Fruit fly (Drosophila melanogaster) whole organism, embryonic: ENCODE data around the gene CG8369.
A peak's percentile ranks its signal among the peaks of the same experiment; 100 is the strongest.

ENCODE experiments used
- Awh ChIP-seq: fragments of 200-800 bp; sonication (Bioruptor generic); IDR thresholded peaks from 2 replicates; pipeline ENCODE4, ENCODE4 v1.3.6; 2022; ENCODE audit warnings: missing biosample characterization, missing genetic modification characterization
- B-H2 ChIP-seq: fragments of 200-800 bp; sonication (Bioruptor generic); optimal IDR thresholded peaks from 2 replicates; lab custom pipeline; 2018; ENCODE audit warnings: missing biosample characterization, mild to moderate bottlenecking, missing genetic modification characterization
- CG12769 ChIP-seq: fragments of 200-800 bp; sonication (Bioruptor generic); optimal IDR thresholded peaks from 2 replicates; lab custom pipeline; 2019; ENCODE audit warnings: missing biosample characterization, mild to moderate bottlenecking, missing genetic modification characterization, moderate library complexity
- CG13624 ChIP-seq: fragments of 200-800 bp; sonication (Bioruptor generic); optimal IDR thresholded peaks from 2 replicates; lab custom pipeline; 2016; ENCODE audit warnings: missing biosample characterization, missing genetic modification characterization
- CG14860 ChIP-seq: fragments of 200-800 bp; sonication (Bioruptor generic); IDR thresholded peaks from 3 replicates; pipeline ENCODE4 v1.3.6; 2022; ENCODE audit warnings: missing biosample characterization, missing genetic modification characterization; ENCODE audit not compliant: partially characterized antibody
- CG14965 ChIP-seq: fragments of 200-800 bp; sonication (Bioruptor generic); optimal IDR thresholded peaks from 2 replicates; lab custom pipeline; 2016; ENCODE audit warnings: missing biosample characterization, missing genetic modification characterization, borderline replicate concordance
- CG17328 ChIP-seq: fragments of 200-800 bp; sonication (Bioruptor generic); IDR thresholded peaks from 2 replicates; pipeline ENCODE4 v1.3.6; 2022; ENCODE audit warnings: missing biosample characterization, missing genetic modification characterization
- CG1792 ChIP-seq: fragments of 200-800 bp; sonication (Bioruptor generic); optimal IDR thresholded peaks from 2 replicates; lab custom pipeline; 2016; ENCODE audit warnings: missing biosample characterization, missing genetic modification characterization
- CG18599 ChIP-seq: fragments of 200-800 bp; sonication (Bioruptor generic); optimal IDR thresholded peaks from 3 replicates; lab custom pipeline; 2017; ENCODE audit warnings: missing biosample characterization, missing genetic modification characterization, mild to moderate bottlenecking, moderate library complexity, missing genetic modification reagents
- CG2199 ChIP-seq: fragments of 200-800 bp; sonication (Bioruptor generic); IDR thresholded peaks from 3 replicates; pipeline ENCODE4 v1.3.6; 2022; ENCODE audit warnings: missing biosample characterization, missing genetic modification characterization
- CG31224 ChIP-seq: fragments of 200-800 bp; sonication (Bioruptor generic); IDR thresholded peaks from 2 replicates; pipeline ENCODE4 v1.3.6; 2022; ENCODE audit warnings: missing biosample characterization, missing genetic modification characterization
- CG3995 ChIP-seq: fragments of 200-800 bp; sonication (Bioruptor generic); optimal IDR thresholded peaks from 3 replicates; lab custom pipeline; 2016; ENCODE audit warnings: missing biosample characterization, missing genetic modification characterization
- CG7372 ChIP-seq: fragments of 200-800 bp; sonication (Bioruptor generic); IDR thresholded peaks from 2 replicates; pipeline ENCODE4 v1.3.6; 2022; ENCODE audit warnings: missing biosample characterization, missing genetic modification characterization
- CG7987 ChIP-seq: fragments of 200-800 bp; sonication (Bioruptor generic); optimal IDR thresholded peaks from 2 replicates; lab custom pipeline; 2018; ENCODE audit warnings: missing biosample characterization, mild to moderate bottlenecking, missing genetic modification characterization, moderate library complexity
- CG8290 ChIP-seq, 3 experiments: fragments of 200-800 bp; sonication (Bioruptor generic); optimal IDR thresholded peaks; 2 replicates each; lab custom pipeline; 2016 to 2019; ENCODE audit warnings: missing biosample characterization in 3 of 3, missing genetic modification characterization in 3 of 3, mild to moderate bottlenecking in 2 of 3, moderate library complexity in 1 of 3
- CG9215 ChIP-seq: fragments of 200-800 bp; sonication (Bioruptor generic); IDR thresholded peaks from 2 replicates; pipeline ENCODE4 v1.3.6; 2022; ENCODE audit warnings: missing biosample characterization, missing genetic modification characterization
- CG9609 ChIP-seq: fragments of 200-800 bp; sonication (Bioruptor generic); optimal IDR thresholded peaks from 3 replicates; lab custom pipeline; 2016; ENCODE audit warnings: missing biosample characterization, missing genetic modification characterization
- CG9727 ChIP-seq: fragments of 200-800 bp; sonication (Bioruptor generic); optimal IDR thresholded peaks from 3 replicates; lab custom pipeline; 2017; ENCODE audit warnings: missing biosample characterization, mild to moderate bottlenecking, missing genetic modification characterization
- CG9797 ChIP-seq: fragments of 200-800 bp; sonication (Bioruptor generic); optimal IDR thresholded peaks from 3 replicates; lab custom pipeline; 2018; ENCODE audit warnings: missing biosample characterization, mild to moderate bottlenecking, missing genetic modification characterization
- CHES-1-like ChIP-seq: fragments of 200-800 bp; sonication (Bioruptor generic); optimal IDR thresholded peaks from 2 replicates; lab custom pipeline; 2016; ENCODE audit warnings: missing biosample characterization, missing genetic modification characterization
- CrebB ChIP-seq: fragments of 200-800 bp; sonication (Bioruptor generic); optimal IDR thresholded peaks from 3 replicates; lab custom pipeline; 2018; ENCODE audit warnings: missing biosample characterization, mild to moderate bottlenecking, missing genetic modification characterization
- Dbx ChIP-seq: fragments of 200-800 bp; sonication (Bioruptor generic); IDR thresholded peaks from 3 replicates; pipeline ENCODE4 v1.3.6; 2022; ENCODE audit warnings: missing biosample characterization, missing genetic modification characterization
- Dek ChIP-seq: fragments of 200-800 bp; sonication (Bioruptor generic); optimal IDR thresholded peaks from 3 replicates; lab custom pipeline; 2019; ENCODE audit warnings: missing biosample characterization, mild to moderate bottlenecking, missing genetic modification characterization, moderate library complexity
- Doc3 ChIP-seq: fragments of 200-800 bp; sonication (Bioruptor generic); IDR thresholded peaks from 3 replicates; pipeline ENCODE4 v1.3.6; 2022; ENCODE audit warnings: missing biosample characterization, missing genetic modification characterization; ENCODE audit not compliant: partially characterized antibody
- Hmr ChIP-seq: fragments of 200-800 bp; sonication (Bioruptor generic); optimal IDR thresholded peaks from 3 replicates; lab custom pipeline; 2017; ENCODE audit warnings: mild to moderate bottlenecking, missing biosample characterization, missing genetic modification reagents, missing genetic modification characterization
- Ravus ChIP-seq: fragments of 200-800 bp; sonication (Bioruptor generic); IDR thresholded peaks from 2 replicates; pipeline ENCODE4 v1.3.6; 2022; ENCODE audit warnings: missing biosample characterization, missing genetic modification characterization
- Six4 ChIP-seq: fragments of 200-800 bp; sonication (Bioruptor generic); optimal IDR thresholded peaks from 2 replicates; lab custom pipeline; 2016; ENCODE audit warnings: missing biosample characterization, missing genetic modification characterization
- abd-A ChIP-seq: fragments of 200-800 bp; sonication (Bioruptor generic); optimal IDR thresholded peaks from 3 replicates; lab custom pipeline; 2019; ENCODE audit warnings: missing biosample characterization, mild to moderate bottlenecking, missing genetic modification characterization, moderate library complexity
- ara ChIP-seq: fragments of 200-800 bp; sonication (Bioruptor generic); IDR thresholded peaks from 2 replicates; pipeline ENCODE4 v1.3.6; 2022; ENCODE audit warnings: missing biosample characterization, missing genetic modification characterization
- bigmax ChIP-seq: fragments of 200-800 bp; sonication (Bioruptor generic); optimal IDR thresholded peaks from 2 replicates; lab custom pipeline; 2018; ENCODE audit warnings: missing biosample characterization, mild to moderate bottlenecking, missing genetic modification characterization
- bowl ChIP-seq: fragments of 200-800 bp; sonication (Bioruptor generic); IDR thresholded peaks from 2 replicates; pipeline ENCODE4 v1.3.6; 2022; ENCODE audit warnings: missing biosample characterization, missing genetic modification characterization
- ci ChIP-seq: fragments of 200-800 bp; sonication (Bioruptor generic); IDR thresholded peaks from 3 replicates; pipeline ENCODE4 v1.3.6; 2022; ENCODE audit warnings: missing biosample characterization, missing genetic modification characterization
- crp ChIP-seq, 2 experiments: fragments of 200-800 bp; sonication (Bioruptor generic); optimal IDR thresholded peaks; 2 replicates in 1 of 2; 3 replicates in 1 of 2; lab custom pipeline; 2017; ENCODE audit warnings: missing biosample characterization in 2 of 2, missing genetic modification characterization in 2 of 2, mild to moderate bottlenecking in 1 of 2, moderate library complexity in 1 of 2
- cwo ChIP-seq: fragments of 200-800 bp; sonication (Bioruptor generic); optimal IDR thresholded peaks from 3 replicates; lab custom pipeline; 2017; ENCODE audit warnings: missing biosample characterization, missing genetic modification characterization, mild to moderate bottlenecking, moderate library complexity, missing genetic modification reagents
- ewg ChIP-seq: fragments of 200-800 bp; sonication (Bioruptor generic); optimal IDR thresholded peaks from 3 replicates; lab custom pipeline; 2017; ENCODE audit warnings: mild to moderate bottlenecking, missing biosample characterization, missing genetic modification reagents, missing genetic modification characterization
- grn ChIP-seq: fragments of 200-800 bp; sonication (Bioruptor generic); optimal IDR thresholded peaks from 3 replicates; lab custom pipeline; 2017; ENCODE audit warnings: missing biosample characterization, missing genetic modification characterization
- gro ChIP-seq: fragments of 200-800 bp; sonication (Bioruptor generic); optimal IDR thresholded peaks from 2 replicates; lab custom pipeline; 2016; ENCODE audit warnings: missing biosample characterization, missing genetic modification characterization
- gt ChIP-seq: fragments of 200-800 bp; sonication (Bioruptor generic); IDR thresholded peaks from 2 replicates; pipeline ENCODE4 v1.3.6; 2022; ENCODE audit warnings: missing biosample characterization, missing genetic modification characterization
- her ChIP-seq: fragments of 200-800 bp; sonication (Bioruptor generic); optimal IDR thresholded peaks from 2 replicates; lab custom pipeline; 2016; ENCODE audit warnings: missing biosample characterization, missing genetic modification characterization
- lbe ChIP-seq: fragments of 200-800 bp; sonication (Bioruptor generic); optimal IDR thresholded peaks from 2 replicates; lab custom pipeline; 2016; ENCODE audit warnings: missing biosample characterization, mild to moderate bottlenecking, missing genetic modification characterization
- mirr ChIP-seq: fragments of 200-800 bp; sonication (Bioruptor generic); optimal IDR thresholded peaks from 3 replicates; lab custom pipeline; 2018; ENCODE audit warnings: missing biosample characterization, mild to moderate bottlenecking, missing genetic modification characterization
- nerfin-2 ChIP-seq: fragments of 200-800 bp; sonication (Bioruptor generic); IDR thresholded peaks from 2 replicates; pipeline ENCODE4 v1.3.6; 2022; ENCODE audit warnings: missing biosample characterization, missing genetic modification characterization; ENCODE audit not compliant: partially characterized antibody
- otp ChIP-seq: fragments of 200-800 bp; sonication (Bioruptor generic); IDR thresholded peaks from 3 replicates; pipeline ENCODE4, ENCODE4 v1.3.6; 2022; ENCODE audit warnings: missing biosample characterization, missing genetic modification characterization
- pan ChIP-seq, 4 experiments: fragments of >200 bp in 3 of 4; fragments of 200-800 bp in 1 of 4; sonication (Bioruptor generic) in 1 of 4; optimal IDR thresholded peaks in 3 of 4; IDR thresholded peaks in 1 of 4; 2 replicates each; pipeline versions ENCODE4 v1.3.6 to Lab custom; 2017 to 2022; ENCODE audit warnings: missing biosample characterization in 2 of 4, missing genetic modification characterization in 2 of 4, mixed read lengths in 1 of 4
- repo ChIP-seq: fragments of 200-800 bp; sonication (Bioruptor generic); optimal IDR thresholded peaks from 2 replicates; lab custom pipeline; 2016; ENCODE audit warnings: missing biosample characterization, missing genetic modification characterization
- sc ChIP-seq, 3 experiments: fragments of >200 bp in 2 of 3; fragments of 200-800 bp in 1 of 3; sonication (Bioruptor generic) in 1 of 3; optimal IDR thresholded peaks; 2 replicates in 2 of 3; 3 replicates in 1 of 3; lab custom pipeline; 2017; ENCODE audit warnings: mild to moderate bottlenecking in 1 of 3, missing biosample characterization in 1 of 3, missing genetic modification characterization in 1 of 3, missing genetic modification reagents in 1 of 3
- sima ChIP-seq: fragments of 200-800 bp; sonication (Bioruptor generic); optimal IDR thresholded peaks from 2 replicates; lab custom pipeline; 2016; ENCODE audit warnings: missing biosample characterization, missing genetic modification characterization
- sug ChIP-seq: fragments of 200-800 bp; optimal IDR thresholded peaks from 2 replicates; lab custom pipeline; 2019; ENCODE audit warnings: missing biosample characterization, mild to moderate bottlenecking, missing genetic modification characterization, moderate library complexity

Gene CG8369

dm6 chr3R:8809712-8810111 lies 12.1 kb upstream of the CG8369 start:
- TF ChIP-seq crp (GFP tag; optimal IDR thresholded peaks at IDR 0.05; lab: Kevin White, UChicago) (no peak), sc (optimal IDR thresholded peaks at IDR 0.05; lab: Kevin White, UChicago) (no peak), sc (GFP tag; optimal IDR thresholded peaks at IDR 0.05; lab: Kevin White, UChicago) (no peak), mirr (peak; percentile 57), Dbx (GFP tag; lab: Robert Waterston, UW) (no peak), CG7987 (GFP tag; lab: Kevin White, UChicago) (peak; percentile 49), CHES-1-like (GFP tag; lab: Kevin White, UChicago) (no peak), ci (GFP tag; lab: Robert Waterston, UW) (peak; percentile 44; the same call in 1 of the 3 replicates), CrebB (tag; lab: Kevin White, UChicago) (peak; percentile 7), CG9797 (GFP tag; lab: Kevin White, UChicago) (no peak), grn (peak; percentile 46), pan (optimal IDR thresholded peaks at IDR 0.05; lab: Kevin White, UChicago) (no peak), pan (GFP tag; optimal IDR thresholded peaks at IDR 0.05 in 1 of 2, IDR thresholded peaks at IDR 0.05 in 1 of 2) (no peak), Hmr (GFP tag; lab: Kevin White, UChicago) (no peak), bowl (no peak), CG13624 (GFP tag; lab: Kevin White, UChicago) (no peak), ara (no peak), cwo (GFP tag; lab: Kevin White, UChicago) (peak; percentile 91), CG31224 (no peak), Doc3 (GFP tag; lab: Robert Waterston, UW) (no peak), CG7372 (GFP tag; lab: Robert Waterston, UW) (no peak), sug (tag; lab: Kevin White, UChicago) (peak; percentile 54), CG3995 (GFP tag; lab: Kevin White, UChicago) (no peak), CG12769 (tag; lab: Kevin White, UChicago) (peak; percentile 20), her (GFP tag; lab: Kevin White, UChicago) (no peak), CG18599 (GFP tag; lab: Kevin White, UChicago) (peak; percentile 19), CG2199 (GFP tag; lab: Robert Waterston, UW) (no peak), nerfin-2 (GFP tag; lab: Robert Waterston, UW) (no peak), bigmax (no peak), CG1792 (GFP tag; lab: Kevin White, UChicago) (no peak), CG8290 (GFP tag; optimal IDR thresholded peaks at IDR 0.05; lab: Kevin White, UChicago) (no peak), CG8290 (tag; optimal IDR thresholded peaks at IDR 0.05; lab: Kevin White, UChicago) (peak in 1 of 2 experiments; percentile 24), B-H2 (peak; percentile 16), sima (GFP tag; lab: Kevin White, UChicago) (no peak), abd-A (tag; lab: Kevin White, UChicago) (no peak), gro (peak; percentile 27), CG14860 (GFP tag; lab: Robert Waterston, UW) (no peak)

- peak; percentile 74 for TF ChIP-seq ewg (GFP tag; lab: Kevin White, UChicago)
- TF ChIP-seq Awh (GFP tag; lab: Robert Waterston, UW) = peak; percentile 94
- peak; percentile 50 for TF ChIP-seq Six4 (GFP tag; lab: Kevin White, UChicago)
- TF ChIP-seq CG9727 (GFP tag; lab: Kevin White, UChicago) = peak; percentile 77
- peak; percentile 65 for TF ChIP-seq Dek
- TF ChIP-seq lbe = peak; percentile 79
- 0 out of 2 replicates have a peak, but pooled peaks have one; percentile 0 for TF ChIP-seq Ravus
- TF ChIP-seq CG14965 (GFP tag; lab: Kevin White, UChicago) = peak; percentile 67
- TF ChIP-seq CG9609 (GFP tag; lab: Kevin White, UChicago) = peak; percentile 39
- TF ChIP-seq gro = peak; percentile 88
- TF ChIP-seq otp (GFP tag; lab: Robert Waterston, UW) = peak; percentile 89
- TF ChIP-seq gt = no peak
- TF ChIP-seq repo (GFP tag; lab: Kevin White, UChicago) = peak; percentile 65
- TF ChIP-seq CG17328 (GFP tag; lab: Robert Waterston, UW) = peak; percentile 79
- TF ChIP-seq CG9215 (GFP tag; lab: Robert Waterston, UW) = peak; percentile 62
- TF ChIP-seq mirr = peak; percentile 100
Measured at dm6 chr3R:8810397-8811184, 11.2 kb upstream of the CG8369 start.
